Worm (Caenorhabditis elegans) whole organism, young adult: ENCODE measurements around the gene T22B7.7.

ENCODE experiments used
- B0261.1 ChIP-seq: sonication (generic microtip); optimal IDR thresholded peaks from 2 replicates; lab custom pipeline; 2016; ENCODE audit warnings: mild to moderate bottlenecking, missing genetic modification characterization, moderate library complexity, missing compliant biosample characterization
- F22D6.2 ChIP-seq: sonication (generic microtip); optimal IDR thresholded peaks from 2 replicates; lab custom pipeline; 2016; ENCODE audit warnings: mild to moderate bottlenecking, missing genetic modification characterization, missing compliant biosample characterization
- F33H1.4 ChIP-seq: fragments of 200-800 bp; sonication (Bioruptor generic); IDR thresholded peaks from 2 replicates; pipeline ENCODE4 v1.3.6; 2022; ENCODE audit warnings: missing genetic modification reagents, missing genetic modification characterization, missing compliant biosample characterization
- T26A5.8 ChIP-seq: sonication (generic microtip); optimal IDR thresholded peaks from 2 replicates; lab custom pipeline; 2016; ENCODE audit warnings: missing genetic modification characterization, missing compliant biosample characterization
- Y53G8AR.9 ChIP-seq: fragments of 200-800 bp; sonication (Bioruptor generic); conservative IDR thresholded peaks from 2 replicates; pipeline ENCODE4 v1.3.6; 2022; ENCODE audit warnings: missing genetic modification reagents, missing genetic modification characterization, missing compliant biosample characterization
- Y95B8A.8 ChIP-seq: fragments of 200-800 bp; sonication (Bioruptor generic); IDR thresholded peaks from 2 replicates; pipeline ENCODE4 v1.3.6; 2022; ENCODE audit warnings: missing genetic modification reagents, missing genetic modification characterization, missing compliant biosample characterization
- ZK185.1 ChIP-seq: sonication (generic microtip); optimal IDR thresholded peaks from 2 replicates; lab custom pipeline; 2016; ENCODE audit warnings: mild to moderate bottlenecking, missing genetic modification characterization, missing compliant biosample characterization; ENCODE audit not compliant: poor library complexity, severe bottlenecking
- aptf-3 ChIP-seq: fragments of 200-800 bp; sonication (Bioruptor generic); IDR thresholded peaks from 2 replicates; pipeline ENCODE4 v1.3.6; 2022; ENCODE audit warnings: missing genetic modification characterization, missing compliant biosample characterization
- atf-7 ChIP-seq: sonication (generic microtip); optimal IDR thresholded peaks from 2 replicates; lab custom pipeline; 2017; ENCODE audit warnings: mild to moderate bottlenecking, missing genetic modification characterization, missing compliant biosample characterization
- athp-1 ChIP-seq: sonication (generic microtip); optimal IDR thresholded peaks from 2 replicates; lab custom pipeline; 2017; ENCODE audit warnings: mild to moderate bottlenecking, missing genetic modification characterization, missing compliant biosample characterization
- attf-5 ChIP-seq: fragments of 200-800 bp; sonication (Bioruptor generic); optimal IDR thresholded peaks from 2 replicates; lab custom pipeline; 2018; ENCODE audit warnings: mild to moderate bottlenecking, missing genetic modification characterization, missing compliant biosample characterization
- bed-1 ChIP-seq: fragments of 200-800 bp; sonication (Bioruptor generic); IDR thresholded peaks from 2 replicates; pipeline ENCODE4 v1.3.6; 2022; ENCODE audit warnings: missing genetic modification reagents, missing genetic modification characterization, missing compliant biosample characterization
- ceh-27 ChIP-seq: fragments of 200-800 bp; sonication (Bioruptor generic); optimal IDR thresholded peaks from 2 replicates; lab custom pipeline; 2018; ENCODE audit warnings: mild to moderate bottlenecking, missing genetic modification characterization, moderate library complexity, missing compliant biosample characterization
- ceh-58 ChIP-seq: fragments of 200-800 bp; sonication (Bioruptor generic); IDR thresholded peaks from 2 replicates; pipeline ENCODE4 v1.3.6; 2022; ENCODE audit warnings: missing genetic modification characterization, missing compliant biosample characterization
- ceh-79 ChIP-seq: sonication (generic microtip); optimal IDR thresholded peaks from 2 replicates; lab custom pipeline; 2017; ENCODE audit warnings: mild to moderate bottlenecking, missing genetic modification characterization, missing compliant biosample characterization
- dpff-1 ChIP-seq: sonication (generic microtip); optimal IDR thresholded peaks from 2 replicates; lab custom pipeline; 2017; ENCODE audit warnings: mild to moderate bottlenecking, missing genetic modification characterization, missing compliant biosample characterization
- efl-1 ChIP-seq: fragments of 150-350 bp; optimal IDR thresholded peaks from 2 replicates; lab custom pipeline; 2014; ENCODE audit warnings: missing biosample characterization, missing genetic modification reagents, missing genetic modification characterization
- egrh-3 ChIP-seq: fragments of 200-800 bp; sonication (Bioruptor generic); IDR thresholded peaks from 2 replicates; pipeline ENCODE4 v1.3.6; 2022; ENCODE audit warnings: missing genetic modification reagents, missing genetic modification characterization, missing compliant biosample characterization
- ekl-4 ChIP-seq: fragments of 200-800 bp; sonication (Bioruptor generic); IDR thresholded peaks from 2 replicates; pipeline ENCODE4 v1.3.6; 2022; ENCODE audit warnings: missing genetic modification reagents, missing genetic modification characterization, missing compliant biosample characterization
- ets-4 ChIP-seq: fragments of 200-800 bp; sonication (Bioruptor generic); optimal IDR thresholded peaks from 2 replicates; lab custom pipeline; 2018; ENCODE audit warnings: mild to moderate bottlenecking, missing genetic modification characterization, missing compliant biosample characterization
- hmg-1.2 ChIP-seq: fragments of 200-800 bp; sonication (Bioruptor generic); IDR thresholded peaks from 2 replicates; pipeline ENCODE4 v1.3.6; 2022; ENCODE audit warnings: missing genetic modification reagents, missing genetic modification characterization, missing compliant biosample characterization
- lin-26 ChIP-seq: fragments of 200-800 bp; sonication (Bioruptor generic); IDR thresholded peaks from 2 replicates; pipeline ENCODE4 v1.3.6; 2022; ENCODE audit warnings: missing genetic modification reagents, missing genetic modification characterization, missing compliant biosample characterization
- lin-35 ChIP-seq, 3 experiments: fragments of 150-350 bp in 2 of 3; sonication (generic microtip) in 1 of 3; optimal IDR thresholded peaks; 2 replicates each; lab custom pipeline; 2014 to 2018; ENCODE audit warnings: missing biosample characterization in 3 of 3, missing genetic modification characterization in 3 of 3, missing genetic modification reagents in 3 of 3
- lir-1 ChIP-seq: fragments of 200-800 bp; sonication (Bioruptor generic); conservative IDR thresholded peaks from 2 replicates; pipeline ENCODE4 v1.3.6; 2022; ENCODE audit warnings: missing genetic modification reagents, missing genetic modification characterization, missing compliant biosample characterization
- lsy-27 ChIP-seq: sonication (generic microtip); optimal IDR thresholded peaks from 2 replicates; lab custom pipeline; 2017; ENCODE audit warnings: missing genetic modification characterization, mild to moderate bottlenecking, missing compliant biosample characterization, antibody characterized with exemption, missing genotype, borderline replicate concordance; ENCODE audit not compliant: insufficient read depth
- mcd-1 ChIP-seq: fragments of 200-800 bp; sonication (Bioruptor generic); IDR thresholded peaks from 2 replicates; pipeline ENCODE4 v1.3.6; 2022; ENCODE audit warnings: missing genetic modification reagents, missing genetic modification characterization, missing compliant biosample characterization
- nhr-27 ChIP-seq: fragments of 200-800 bp; sonication (Bioruptor generic); optimal IDR thresholded peaks from 2 replicates; lab custom pipeline; 2018; ENCODE audit warnings: mild to moderate bottlenecking, missing genetic modification characterization, moderate library complexity, missing compliant biosample characterization
- rec-8 ChIP-seq, 2 experiments: sonication (generic microtip); optimal IDR thresholded peaks; 2 replicates each; lab custom pipeline; 2016; ENCODE audit warnings: mild to moderate bottlenecking in 2 of 2, missing genetic modification characterization in 2 of 2, missing genetic modification reagents in 2 of 2, missing genotype in 2 of 2, missing biosample characterization in 1 of 2, missing compliant biosample characterization in 1 of 2, moderate library complexity in 1 of 2
- rpc-1 ChIP-seq, 2 experiments: fragments of 150-350 bp in 1 of 2; sonication (generic microtip) in 1 of 2; optimal IDR thresholded peaks; 2 replicates each; lab custom pipeline; 2014 to 2018; ENCODE audit warnings: missing biosample characterization in 1 of 2, missing genetic modification characterization in 1 of 2, missing genetic modification reagents in 1 of 2, missing genotype in 1 of 2
- sea-2 ChIP-seq: fragments of 200-800 bp; sonication (Bioruptor generic); IDR thresholded peaks from 2 replicates; pipeline ENCODE4 v1.3.6; 2022; ENCODE audit warnings: missing genetic modification characterization, missing compliant biosample characterization
- snpc-3.4 ChIP-seq: sonication (generic microtip); optimal IDR thresholded peaks from 2 replicates; lab custom pipeline; 2017; ENCODE audit warnings: missing genetic modification characterization, mild to moderate bottlenecking, missing compliant biosample characterization, antibody characterized with exemption, moderate library complexity, missing genotype, missing genetic modification reagents
- snpc-4 ChIP-seq, 5 experiments: fragments of 150-350 bp in 1 of 5; sonication (generic microtip) in 4 of 5; optimal IDR thresholded peaks; 2 replicates each; lab custom pipeline; 2014 to 2018; ENCODE audit warnings: missing genetic modification characterization in 5 of 5, missing biosample characterization in 3 of 5, antibody characterized with exemption in 2 of 5, mild to moderate bottlenecking in 2 of 5, missing compliant biosample characterization in 2 of 5, missing genotype in 2 of 5, moderate library complexity in 2 of 5, missing genetic modification reagents in 1 of 5
- somi-1 ChIP-seq: fragments of 200-800 bp; sonication (Bioruptor generic); optimal IDR thresholded peaks from 2 replicates; lab custom pipeline; 2018; ENCODE audit warnings: mild to moderate bottlenecking, missing genetic modification characterization, missing compliant biosample characterization
- unc-62 ChIP-seq: fragments of 150-350 bp; optimal IDR thresholded peaks from 2 replicates; lab custom pipeline; 2014; ENCODE audit warnings: missing biosample characterization, missing genetic modification reagents, missing genetic modification characterization
- ztf-22 ChIP-seq: fragments of 200-800 bp; sonication (Bioruptor generic); optimal IDR thresholded peaks from 2 replicates; lab custom pipeline; 2018; ENCODE audit warnings: mild to moderate bottlenecking, missing genetic modification characterization, moderate library complexity, missing compliant biosample characterization
- ztf-25 ChIP-seq: fragments of 200-800 bp; sonication (Bioruptor generic); IDR thresholded peaks from 2 replicates; pipeline ENCODE4 v1.3.6; 2022; ENCODE audit warnings: missing genetic modification reagents, missing genetic modification characterization, missing compliant biosample characterization

T22B7.7 gene

DNA sequence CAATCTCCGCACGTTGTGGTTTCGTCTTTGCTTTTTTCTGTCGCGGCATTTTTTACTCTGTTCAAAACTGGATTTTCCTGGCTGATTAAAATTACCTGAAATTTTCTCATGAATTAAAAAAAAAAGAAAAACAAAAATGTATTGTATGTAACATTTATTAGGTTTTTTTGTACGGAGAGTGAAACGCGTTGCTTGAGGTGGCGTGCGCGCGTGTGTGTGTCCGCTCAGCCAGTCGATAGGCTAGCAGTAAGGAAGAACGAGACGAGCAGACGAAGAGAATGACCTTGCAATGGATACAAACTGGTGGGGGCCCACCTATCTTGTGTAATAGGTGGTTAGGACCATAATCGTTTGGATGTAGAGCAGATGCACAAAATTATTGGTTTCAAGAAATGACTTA lies 12.6 kb downstream of the T22B7.7 start, which contains the start of gene T22B7.4:
TSS of gene T22B7.4 (minus strand) at position 101 of the 400 bp plus-strand sequence.
- TF ChIP-seq mcd-1 (GFP tag; lab: Robert Waterston, UW): no peak
- TF ChIP-seq T26A5.8 (tag; lab: Kevin White, UChicago): no peak
- no peak for TF ChIP-seq lsy-27 (tag; lab: Kevin White, UChicago)
- TF ChIP-seq ekl-4 (GFP tag; lab: Robert Waterston, UW): no peak
- no peak for TF ChIP-seq atf-7 (tag; lab: Kevin White, UChicago)
- TF ChIP-seq ztf-22: no peak
- no peak for TF ChIP-seq B0261.1 (tag; lab: Kevin White, UChicago)
- no peak for TF ChIP-seq F33H1.4 (GFP tag; lab: Robert Waterston, UW)
- no peak for TF ChIP-seq athp-1 (tag; lab: Kevin White, UChicago)
- no peak for TF ChIP-seq lin-35 (GFP tag; optimal IDR thresholded peaks at IDR 0.05; lab: Kevin White, UChicago)
- no peak for TF ChIP-seq ZK185.1
- no peak for TF ChIP-seq dpff-1 (tag; lab: Kevin White, UChicago)
- no peak for TF ChIP-seq Y95B8A.8 (GFP tag; lab: Robert Waterston, UW)
- TF ChIP-seq snpc-4 (GFP tag; optimal IDR thresholded peaks at IDR 0.05; lab: Kevin White, UChicago): no peak
- TF ChIP-seq snpc-4 (tag; optimal IDR thresholded peaks at IDR 0.05; lab: Kevin White, UChicago): no peak
- no peak for TF ChIP-seq sea-2 (GFP tag; lab: Robert Waterston, UW)
- TF ChIP-seq efl-1 (GFP tag; lab: Kevin White, UChicago): no peak
- TF ChIP-seq unc-62: no peak
- no peak for TF ChIP-seq somi-1 (GFP tag; lab: Kevin White, UChicago)
- TF ChIP-seq F22D6.2 (tag; lab: Kevin White, UChicago): no peak
- TF ChIP-seq Y53G8AR.9 (GFP tag; lab: Robert Waterston, UW): no peak
- TF ChIP-seq, all 124 proteins: peak for 0

DNA sequence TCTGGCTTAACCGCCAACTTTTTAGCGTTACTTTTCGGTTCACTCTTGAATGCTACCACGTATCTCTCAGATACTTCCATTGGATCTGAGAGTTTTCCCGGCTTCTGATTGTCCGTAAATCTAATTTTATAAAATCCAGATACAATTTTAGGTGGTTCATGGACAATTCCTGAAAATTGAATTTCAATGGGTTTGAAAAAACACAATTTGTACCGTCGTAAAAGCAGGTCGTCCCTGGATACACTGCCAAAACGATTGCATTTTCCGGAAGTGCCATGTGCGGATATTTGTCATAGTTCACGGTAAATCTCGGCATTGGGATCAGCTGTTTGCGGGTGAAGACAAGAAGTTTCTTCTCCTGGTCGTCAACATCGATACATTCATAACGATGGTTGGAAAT lies 14.3 kb downstream of the T22B7.7 start:
- TF ChIP-seq ztf-25 (GFP tag; lab: Robert Waterston, UW) (no peak), attf-5 (GFP tag; lab: Kevin White, UChicago) (no peak), ceh-79 (no peak), rec-8 (tag; optimal IDR thresholded peaks at IDR 0.05; lab: Kevin White, UChicago) (no peak), nhr-27 (tag; lab: Kevin White, UChicago) (no peak), ekl-4 (GFP tag; lab: Robert Waterston, UW) (no peak), lir-1 (no peak), bed-1 (no peak), snpc-3.4 (tag; lab: Kevin White, UChicago) (no peak), rpc-1 (optimal IDR thresholded peaks at IDR 0.05; lab: Kevin White, UChicago) (no peak), rpc-1 (tag; optimal IDR thresholded peaks at IDR 0.05; lab: Kevin White, UChicago) (no peak), egrh-3 (GFP tag; lab: Robert Waterston, UW) (no peak), aptf-3 (GFP tag; lab: Robert Waterston, UW) (no peak), ceh-27 (GFP tag; lab: Kevin White, UChicago) (no peak), lin-26 (GFP tag; lab: Robert Waterston, UW) (no peak), ets-4 (GFP tag; lab: Kevin White, UChicago) (no peak), hmg-1.2 (GFP tag; lab: Robert Waterston, UW) (no peak), ceh-58 (GFP tag; lab: Robert Waterston, UW) (no peak)
